Worm (Caenorhabditis elegans): ENCODE results near the gene K09C6.3.

DNA sequence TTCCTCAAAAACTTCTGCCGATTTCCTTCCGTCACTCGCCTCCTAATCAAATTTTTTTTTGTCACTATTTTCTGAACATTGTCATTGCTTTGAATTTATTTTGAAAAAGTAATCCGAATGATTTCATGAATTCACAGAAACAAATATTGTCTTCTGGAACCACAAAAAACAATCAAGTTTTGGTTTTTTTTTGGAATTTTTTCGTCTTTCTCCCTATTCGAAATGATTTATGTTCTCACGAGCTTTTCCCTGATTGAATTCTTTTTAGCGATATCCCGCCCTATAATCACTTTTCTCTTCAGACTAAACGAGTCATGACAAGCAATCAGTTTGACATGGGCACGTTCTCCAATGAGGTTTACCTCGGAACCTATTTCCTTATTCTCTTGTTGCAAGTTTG lies 18.9 kb upstream of the K09C6.3 start, which contains the start of gene F41H8.1:
- TF ChIP-seq tbx-2 (tag; optimal IDR thresholded peaks at IDR 0.05) (no peak), skn-1 (tag; optimal IDR thresholded peaks at IDR 0.05) (no peak), nhr-67 (tag; optimal IDR thresholded peaks at IDR 0.05) (no peak), zag-1 (tag; optimal IDR thresholded peaks at IDR 0.05) (no peak), R02D3.7 (tag; optimal IDR thresholded peaks at IDR 0.05) (no peak)

Measured in whole organism, L3 larva.